Fruit fly (Drosophila melanogaster): ENCODE measurements around the gene CG34043.

Gene CG34043

DNA sequence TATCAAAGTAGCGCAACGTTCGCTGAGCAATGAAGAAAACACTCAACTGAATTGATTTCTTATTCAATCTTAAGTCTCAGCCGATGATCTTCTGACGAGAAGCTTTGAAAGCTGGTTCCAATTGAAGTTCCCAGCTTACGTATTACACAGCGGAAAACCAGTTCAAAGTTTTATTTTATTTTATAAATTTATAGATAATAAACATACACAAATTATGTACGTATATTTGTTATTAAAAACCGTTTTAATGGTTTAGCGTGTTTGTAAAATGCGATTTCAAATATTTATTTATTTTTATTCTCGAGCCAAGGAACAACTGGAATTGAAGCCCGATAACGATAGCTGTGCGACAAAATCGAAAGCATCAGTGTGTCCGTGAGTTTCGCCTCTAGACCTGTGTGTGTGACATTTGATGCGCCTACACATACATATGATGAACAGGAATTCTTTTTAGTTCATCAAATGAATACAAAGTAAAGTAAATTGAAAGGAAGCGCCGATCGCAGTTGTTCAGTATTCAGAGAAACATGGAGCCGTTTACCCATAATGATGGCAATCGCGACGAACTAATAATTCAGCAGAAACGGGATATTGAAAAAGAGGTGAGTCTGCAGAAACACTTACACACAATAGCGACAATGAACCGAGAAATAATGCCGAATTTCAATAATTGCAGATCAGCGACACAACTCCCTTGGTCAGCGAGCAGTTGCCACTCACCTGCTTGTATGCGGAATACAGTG is 26.0 kb upstream of the CG34043 start, which contains the start of the genes CG5390 and CG4968 (continued):
- TF ChIP-seq Ravus (GFP tag; IDR thresholded peaks at IDR 0.05) (no peak), CG3726 (GFP tag; IDR thresholded peaks at IDR 0.05) (no peak), da (GFP tag; optimal IDR thresholded peaks at IDR 0.05) (no peak), ATbp (GFP tag; optimal IDR thresholded peaks at IDR 0.05) (no peak), Xbp1 (GFP tag; optimal IDR thresholded peaks at IDR 0.05) (peak; percentile 67), croc (GFP tag; conservative IDR thresholded peaks at IDR 0.05) (no peak), nom (GFP tag; optimal IDR thresholded peaks at IDR 0.05) (peak; percentile 54), ac (GFP tag; optimal IDR thresholded peaks at IDR 0.05) (no peak), ERR (GFP tag; optimal IDR thresholded peaks at IDR 0.05) (no peak), h (optimal IDR thresholded peaks at IDR 0.05) (no peak), nerfin-2 (GFP tag; IDR thresholded peaks at IDR 0.05; ENCODE audit: partially characterized antibody) (no peak), CG9876 (GFP tag; optimal IDR thresholded peaks at IDR 0.05) (no peak), ham (GFP tag; IDR thresholded peaks at IDR 0.05) (no peak), CG7987 (GFP tag; optimal IDR thresholded peaks at IDR 0.05) (no peak), Neu2 (GFP tag; optimal IDR thresholded peaks at IDR 0.05; ENCODE audit: borderline replicate concordance) (no peak), Ptx1 (GFP tag; IDR thresholded peaks at IDR 0.05) (peak; percentile 50; the same call in 1 of the 2 replicates), CG11504 (tag; optimal IDR thresholded peaks at IDR 0.05) (no peak), pb (GFP tag; optimal IDR thresholded peaks at IDR 0.05) (no peak), schlank (tag; optimal IDR thresholded peaks at IDR 0.05) (peak; percentile 18), Hr51 (GFP tag; optimal IDR thresholded peaks at IDR 0.05) (peak; percentile 30 to 83), peb (GFP tag; IDR thresholded peaks at IDR 0.05) (no peak), Sry-δ (GFP tag; optimal IDR thresholded peaks at IDR 0.05) (peak; percentile 76), crc (GFP tag; optimal IDR thresholded peaks at IDR 0.05) (no peak), pita (GFP tag; optimal IDR thresholded peaks at IDR 0.05) (no peak), CG6813 (GFP tag; optimal IDR thresholded peaks at IDR 0.05) (no peak), CG8944 (GFP tag; optimal IDR thresholded peaks at IDR 0.05) (no peak), CG16863 (GFP tag; optimal IDR thresholded peaks at IDR 0.05) (no peak), CG4282 (GFP tag; optimal IDR thresholded peaks at IDR 0.05) (no peak), CG4707 (GFP tag; optimal IDR thresholded peaks at IDR 0.05) (peak; percentile 38), cas (GFP tag; IDR thresholded peaks at IDR 0.05) (peak; percentile 59; the same call in 1 of the 2 replicates), HmgZ (tag; optimal IDR thresholded peaks at IDR 0.05) (peak; percentile 68), inv (GFP tag; IDR thresholded peaks at IDR 0.05; ENCODE audit: partially characterized antibody) (no peak), pho (GFP tag; optimal IDR thresholded peaks at IDR 0.05) (peak; percentile 41), crp (GFP tag; optimal IDR thresholded peaks at IDR 0.05) (peak in 1 of 2 experiments; percentile 31), CG10979 (tag; optimal IDR thresholded peaks at IDR 0.05) (peak; percentile 62), grau (tag; optimal IDR thresholded peaks at IDR 0.05) (peak; percentile 78), sc (optimal IDR thresholded peaks at IDR 0.05) (no peak), sc (GFP tag; optimal IDR thresholded peaks at IDR 0.05) (peak; percentile 28), CG3995 (GFP tag; optimal IDR thresholded peaks at IDR 0.05) (peak; percentile 35), CG7745 (tag; optimal IDR thresholded peaks at IDR 0.05) (no peak), CG9215 (GFP tag; IDR thresholded peaks at IDR 0.05) (no peak), Oli (tag; optimal IDR thresholded peaks at IDR 0.05) (peak; percentile 53), CG33213 (GFP tag; optimal IDR thresholded peaks at IDR 0.05) (peak; percentile 22), gsb (GFP tag; IDR thresholded peaks at IDR 0.05) (no peak), CG3847 (GFP tag; IDR thresholded peaks at IDR 0.05) (peak; percentile 64), gce (GFP tag; IDR thresholded peaks at IDR 0.05) (peak; percentile 53; the same call in 1 of the 3 replicates), danr (GFP tag; IDR thresholded peaks at IDR 0.05) (peak; percentile 49; the same call in 1 of the 2 replicates), CG17328 (GFP tag; IDR thresholded peaks at IDR 0.05) (peak; percentile 69), stwl (tag; optimal IDR thresholded peaks at IDR 0.05) (peak; percentile 87), Ets65A (GFP tag) (peak; percentile 89)
